Worm (Caenorhabditis elegans) whole organism, L2 larva: ENCODE results near the gene K09C8.8.

Experiments
- C34F6.9 ChIP-seq: fragments of 150-350 bp; optimal IDR thresholded peaks from 2 replicates; lab custom pipeline; 2014; ENCODE audit warnings: missing biosample characterization, missing genetic modification characterization
- F13H6.1 ChIP-seq: sonication (generic microtip); optimal IDR thresholded peaks from 2 replicates; lab custom pipeline; 2016; ENCODE audit warnings: missing genetic modification characterization, missing compliant biosample characterization
- R02D3.7 ChIP-seq: fragments of 150-350 bp; optimal IDR thresholded peaks from 2 replicates; lab custom pipeline; 2014; ENCODE audit warnings: missing biosample characterization, missing genetic modification characterization
- Y55F3AM.14 ChIP-seq: fragments of 200-800 bp; sonication (Bioruptor generic); optimal IDR thresholded peaks from 2 replicates; lab custom pipeline; 2018; ENCODE audit warnings: mild to moderate bottlenecking, missing genetic modification characterization, missing compliant biosample characterization
- ama-1 ChIP-seq: fragments of 150-350 bp; optimal IDR thresholded peaks from 2 replicates; lab custom pipeline; 2018; ENCODE audit warnings: inconsistent platforms
- blmp-1 ChIP-seq: sonication (generic microtip); optimal IDR thresholded peaks from 2 replicates; lab custom pipeline; 2017; ENCODE audit warnings: missing genetic modification characterization, mild to moderate bottlenecking, missing compliant biosample characterization, antibody characterized with exemption, moderate library complexity; ENCODE audit not compliant: insufficient read depth
- ceh-16 ChIP-seq: fragments of 150-350 bp; optimal IDR thresholded peaks from 2 replicates; lab custom pipeline; 2014; ENCODE audit warnings: missing biosample characterization, missing genetic modification characterization
- ceh-82 ChIP-seq: fragments of 150-350 bp; optimal IDR thresholded peaks from 2 replicates; lab custom pipeline; 2014; ENCODE audit warnings: missing biosample characterization, missing genetic modification characterization
- crh-2 ChIP-seq: sonication (generic microtip); optimal IDR thresholded peaks from 2 replicates; lab custom pipeline; 2017; ENCODE audit warnings: missing biosample characterization, missing genetic modification characterization
- dmd-4 ChIP-seq: sonication (generic microtip); optimal IDR thresholded peaks from 2 replicates; lab custom pipeline; 2017; ENCODE audit warnings: missing biosample characterization, missing genetic modification characterization
- elt-1 ChIP-seq: fragments of 150-350 bp; optimal IDR thresholded peaks from 2 replicates; lab custom pipeline; 2014; ENCODE audit warnings: missing biosample characterization, missing genetic modification characterization
- elt-3 ChIP-seq: sonication (generic microtip); optimal IDR thresholded peaks from 2 replicates; lab custom pipeline; 2017; ENCODE audit warnings: missing biosample characterization, missing genetic modification characterization
- fos-1 ChIP-seq: fragments of 150-350 bp; optimal IDR thresholded peaks from 2 replicates; lab custom pipeline; 2014; ENCODE audit warnings: missing biosample characterization, missing genetic modification characterization
- lin-11 ChIP-seq: fragments of 150-350 bp; sonication (generic microtip); optimal IDR thresholded peaks from 2 replicates; lab custom pipeline; 2014; ENCODE audit warnings: missing biosample characterization, missing genetic modification characterization, inconsistent platforms, mixed read lengths
- lin-13 ChIP-seq: fragments of 150-350 bp; optimal IDR thresholded peaks from 2 replicates; lab custom pipeline; 2014; ENCODE audit warnings: missing biosample characterization, missing genetic modification reagents, missing genetic modification characterization
- lsy-2 ChIP-seq, 2 experiments: fragments of 150-350 bp in 1 of 2; sonication (generic microtip) in 1 of 2; optimal IDR thresholded peaks; 2 replicates each; lab custom pipeline; 2014 to 2017; ENCODE audit warnings: missing biosample characterization in 2 of 2, missing genetic modification characterization in 2 of 2
- mab-5 ChIP-seq: fragments of 150-350 bp; optimal IDR thresholded peaks from 2 replicates; lab custom pipeline; 2014; ENCODE audit warnings: missing biosample characterization, missing genetic modification characterization
- mdl-1 ChIP-seq, 2 experiments: fragments of 150-350 bp in 1 of 2; sonication (generic microtip) in 1 of 2; optimal IDR thresholded peaks; 2 replicates each; lab custom pipeline; 2017; ENCODE audit warnings: missing biosample characterization in 2 of 2, missing genetic modification characterization in 2 of 2
- nhr-10 ChIP-seq: sonication (generic microtip); optimal IDR thresholded peaks from 2 replicates; lab custom pipeline; 2017; ENCODE audit warnings: missing biosample characterization, missing genetic modification characterization
- nhr-129 ChIP-seq: fragments of 150-350 bp; optimal IDR thresholded peaks from 2 replicates; lab custom pipeline; 2014; ENCODE audit warnings: missing biosample characterization, missing genetic modification characterization
- nhr-23 ChIP-seq: fragments of 150-350 bp; optimal IDR thresholded peaks from 2 replicates; lab custom pipeline; 2014; ENCODE audit warnings: missing biosample characterization, missing genetic modification reagents, missing genetic modification characterization
- nhr-237 ChIP-seq: fragments of 150-350 bp; optimal IDR thresholded peaks from 2 replicates; lab custom pipeline; 2014; ENCODE audit warnings: missing biosample characterization, missing genetic modification characterization
- nhr-25 ChIP-seq: fragments of 150-350 bp; sonication (generic microtip); optimal IDR thresholded peaks from 3 replicates; lab custom pipeline; 2014; ENCODE audit warnings: missing biosample characterization, missing genetic modification characterization
- nhr-6 ChIP-seq: fragments of 150-350 bp; optimal IDR thresholded peaks from 2 replicates; lab custom pipeline; 2014; ENCODE audit warnings: missing biosample characterization, missing genetic modification characterization
- nhr-77 ChIP-seq: fragments of 150-350 bp; optimal IDR thresholded peaks from 2 replicates; lab custom pipeline; 2014; ENCODE audit warnings: missing biosample characterization, missing genetic modification characterization
- peb-1 ChIP-seq: fragments of 150-350 bp; optimal IDR thresholded peaks from 2 replicates; lab custom pipeline; 2014; ENCODE audit warnings: missing biosample characterization, missing genetic modification characterization
- skn-1 ChIP-seq: sonication (generic microtip); optimal IDR thresholded peaks from 2 replicates; lab custom pipeline; 2017; ENCODE audit warnings: missing biosample characterization, missing genetic modification characterization
- sma-3 ChIP-seq: sonication (generic microtip); optimal IDR thresholded peaks from 2 replicates; lab custom pipeline; 2016; ENCODE audit warnings: missing genetic modification reagents, missing genetic modification characterization, missing compliant biosample characterization
- sma-9 ChIP-seq, 2 experiments: fragments of 150-350 bp in 1 of 2; sonication (generic microtip) in 1 of 2; optimal IDR thresholded peaks; 2 replicates each; lab custom pipeline; 2014 to 2016; ENCODE audit warnings: missing genetic modification characterization in 2 of 2, mild to moderate bottlenecking in 1 of 2, missing biosample characterization in 1 of 2, missing compliant biosample characterization in 1 of 2, missing genetic modification reagents in 1 of 2, moderate library complexity in 1 of 2
- snpc-4 ChIP-seq: fragments of 150-350 bp; optimal IDR thresholded peaks from 2 replicates; lab custom pipeline; 2014; ENCODE audit warnings: missing biosample characterization, missing genetic modification characterization
- unc-39 ChIP-seq: fragments of 150-350 bp; optimal IDR thresholded peaks from 2 replicates; lab custom pipeline; 2014; ENCODE audit warnings: missing biosample characterization, missing genetic modification characterization
- ztf-11 ChIP-seq: sonication (generic microtip); optimal IDR thresholded peaks from 2 replicates; lab custom pipeline; 2017; ENCODE audit warnings: missing biosample characterization, missing genetic modification characterization

K09C8.8 gene

DNA sequence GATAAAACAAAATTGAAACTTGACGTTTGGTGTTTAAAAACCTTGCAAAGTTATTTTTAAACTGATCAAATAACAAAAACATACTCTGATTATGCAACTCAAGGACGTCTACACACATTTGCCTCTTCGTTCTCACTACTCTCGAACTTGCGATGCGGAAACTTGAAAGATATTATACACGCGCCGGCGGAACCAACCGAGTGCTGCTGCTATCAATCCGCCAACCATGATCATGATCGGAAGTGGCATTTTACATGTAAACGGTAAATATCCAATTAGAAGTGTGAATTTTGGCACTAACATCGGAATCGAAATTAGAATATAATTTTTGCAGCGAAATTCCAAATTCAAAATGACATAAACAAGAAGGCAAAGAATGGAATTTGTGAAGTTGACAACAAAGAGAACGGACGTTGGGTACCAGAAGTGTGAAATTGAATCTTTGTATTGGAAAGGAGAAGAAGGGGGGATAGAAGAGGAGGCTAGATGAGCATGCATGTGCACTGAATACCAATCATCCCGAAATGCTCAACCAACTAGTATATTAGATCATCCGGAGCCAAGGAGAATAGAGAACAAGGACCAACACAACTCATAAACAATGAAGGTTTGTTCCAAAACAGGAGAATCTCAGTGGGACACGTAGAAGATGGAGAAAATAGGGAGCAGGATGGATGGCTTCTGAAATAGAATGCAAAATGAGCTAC is 37.3 kb upstream of the K09C8.8 start:
- no peak for TF ChIP-seq unc-39 (tag; lab: Kevin White, UChicago)
- TF ChIP-seq, all 48 proteins: peak for 0

- TF ChIP-seq crh-2 (no peak), nhr-237 (tag; lab: Kevin White, UChicago) (no peak), elt-3 (tag; lab: Kevin White, UChicago) (no peak), ceh-82 (tag; lab: Kevin White, UChicago) (no peak), nhr-23 (tag; lab: Kevin White, UChicago) (no peak), F13H6.1 (tag; lab: Kevin White, UChicago) (no peak), nhr-10 (tag; lab: Kevin White, UChicago) (no peak), dmd-4 (no peak), skn-1 (tag; lab: Kevin White, UChicago) (no peak), ztf-11 (tag; lab: Kevin White, UChicago) (no peak)
Measured at ce11 chrX:10941255-10941654, 29.5 kb upstream of the K09C8.8 start, which contains the start of gene pho-7. pho-7 (minus strand) TSS chrX:10941355.

- no peak for TF ChIP-seq lin-11 (tag; lab: Kevin White, UChicago)
- TF ChIP-seq mdl-1 (tag; optimal IDR thresholded peaks at IDR 0.05; lab: Kevin White, UChicago) = no peak
- no peak for TF ChIP-seq R02D3.7 (tag; lab: Kevin White, UChicago)
- no peak for TF ChIP-seq nhr-6 (tag; lab: Kevin White, UChicago)
- no peak for TF ChIP-seq nhr-129 (tag; lab: Kevin White, UChicago)
- no peak for TF ChIP-seq elt-1 (tag; lab: Kevin White, UChicago)
Measured at ce11 chrX:10948852-10949251, 21.9 kb upstream of the K09C8.8 start, which contains the start of gene T21B6.3. T21B6.3 (minus strand) TSS chrX:10948952.

DNA sequence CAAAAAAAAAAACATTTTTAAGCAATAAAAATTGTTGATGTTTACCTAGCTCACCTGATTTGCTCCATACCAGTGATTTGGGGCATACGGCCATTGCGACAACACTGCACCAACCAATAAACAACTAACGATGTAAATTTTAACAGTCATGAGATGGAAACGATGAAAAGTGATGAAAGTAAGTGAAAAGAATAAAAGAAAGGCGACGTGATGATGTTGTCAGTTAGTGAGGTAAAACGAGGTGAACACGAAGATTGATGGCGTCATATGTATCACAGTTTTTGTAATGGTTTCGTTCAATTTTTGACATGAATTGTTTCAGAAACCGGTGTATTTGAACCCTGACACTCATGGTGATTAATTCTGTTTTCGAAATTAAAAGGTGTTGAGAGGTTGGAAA is 19.6 kb upstream of the K09C8.8 start, which contains the start of gene K09C8.7:
Gene K09C8.7 (minus strand): TSS at position 226 of the 400 bp plus-strand sequence.
- TF ChIP-seq C34F6.9 (tag; lab: Kevin White, UChicago) = no peak
- no peak for TF ChIP-seq nhr-77 (tag; lab: Kevin White, UChicago)
- no peak for TF ChIP-seq lin-11 (tag; lab: Kevin White, UChicago)
- no peak for TF ChIP-seq ceh-16
- no peak for TF ChIP-seq R02D3.7 (tag; lab: Kevin White, UChicago)
- no peak for TF ChIP-seq ceh-82 (tag; lab: Kevin White, UChicago)
- TF ChIP-seq nhr-237 (tag; lab: Kevin White, UChicago) = no peak
- TF ChIP-seq snpc-4 = no peak
- TF ChIP-seq mdl-1 (tag; optimal IDR thresholded peaks at IDR 0.05; lab: Kevin White, UChicago) = no peak
- TF ChIP-seq nhr-23 (tag; lab: Kevin White, UChicago) = no peak
- TF ChIP-seq sma-3 = no peak
- no peak for TF ChIP-seq lsy-2 (tag; optimal IDR thresholded peaks at IDR 0.05; lab: Kevin White, UChicago)
- no peak for TF ChIP-seq mab-5 (tag; lab: Kevin White, UChicago)

- TF ChIP-seq fos-1 (tag; lab: Kevin White, UChicago) (peak; percentile 7), lin-13 (GFP tag; lab: Kevin White, UChicago) (no peak), lsy-2 (tag; optimal IDR thresholded peaks at IDR 0.05; lab: Kevin White, UChicago) (no peak), nhr-25 (no peak), nhr-237 (tag; lab: Kevin White, UChicago) (no peak), F13H6.1 (tag; lab: Kevin White, UChicago) (no peak), snpc-4 (no peak)
- TF ChIP-seq, all 48 proteins: peak for 1
Measured at ce11 chrX:10951922-10952321, 18.8 kb upstream of the K09C8.8 start.

ce11 chrX:10953834-10954233 is 16.9 kb upstream of the K09C8.8 start, which contains the start of gene pbo-4:
pbo-4 (plus strand) TSS chrX:10954134.
- TF ChIP-seq peb-1 (tag; lab: Kevin White, UChicago) (no peak), mdl-1 (tag; optimal IDR thresholded peaks at IDR 0.05; lab: Kevin White, UChicago) (no peak), nhr-237 (tag; lab: Kevin White, UChicago) (no peak), sma-9 (GFP tag; optimal IDR thresholded peaks at IDR 0.05; lab: Kevin White, UChicago) (no peak), sma-9 (tag; optimal IDR thresholded peaks at IDR 0.05; lab: Kevin White, UChicago) (no peak), Y55F3AM.14 (GFP tag; lab: Kevin White, UChicago) (no peak), nhr-25 (no peak), ztf-11 (tag; lab: Kevin White, UChicago) (no peak), lin-11 (tag; lab: Kevin White, UChicago) (no peak), blmp-1 (no peak), ama-1 (lab: Kevin White, UChicago) (no peak), nhr-129 (tag; lab: Kevin White, UChicago) (no peak)
